Fruit fly (Drosophila melanogaster) whole organism, embryonic: Measurements from ENCODE around the gene Mst77F.
A peak's percentile ranks its signal among the peaks of the same experiment; 100 is the strongest.

Source experiments
- BEAF-32 ChIP-seq: fragments of 200-800 bp; sonication (Bioruptor generic); optimal IDR thresholded peaks from 3 replicates; lab custom pipeline; 2017; ENCODE audit warnings: missing biosample characterization, missing genetic modification characterization, mild to moderate bottlenecking, moderate library complexity, missing genetic modification reagents
- CG10267 ChIP-seq: fragments of 200-800 bp; sonication (Bioruptor generic); optimal IDR thresholded peaks from 2 replicates; lab custom pipeline; 2018; ENCODE audit warnings: missing biosample characterization, mild to moderate bottlenecking, missing genetic modification characterization, moderate library complexity
- CG10979 ChIP-seq: fragments of 200-800 bp; sonication (Bioruptor generic); optimal IDR thresholded peaks from 2 replicates; lab custom pipeline; 2018; ENCODE audit warnings: missing biosample characterization, mild to moderate bottlenecking, missing genetic modification characterization, moderate library complexity
- CG12659 ChIP-seq: fragments of 200-800 bp; sonication (Bioruptor generic); optimal IDR thresholded peaks from 3 replicates; lab custom pipeline; 2017; ENCODE audit warnings: mild to moderate bottlenecking, missing biosample characterization, missing genetic modification reagents, missing genetic modification characterization
- CG12769 ChIP-seq: fragments of 200-800 bp; sonication (Bioruptor generic); optimal IDR thresholded peaks from 2 replicates; lab custom pipeline; 2019; ENCODE audit warnings: missing biosample characterization, mild to moderate bottlenecking, missing genetic modification characterization, moderate library complexity
- CG13287 ChIP-seq: fragments of 200-800 bp; sonication (Bioruptor generic); IDR thresholded peaks from 2 replicates; pipeline ENCODE4 v1.3.6; 2022; ENCODE audit warnings: missing biosample characterization, missing genetic modification characterization; ENCODE audit not compliant: partially characterized antibody
- CG13424 ChIP-seq: fragments of 200-800 bp; sonication (Bioruptor generic); optimal IDR thresholded peaks from 2 replicates; lab custom pipeline; 2019; ENCODE audit warnings: missing biosample characterization, mild to moderate bottlenecking, missing genetic modification characterization, moderate library complexity
- CG13894 ChIP-seq: fragments of 200-800 bp; sonication (Bioruptor generic); optimal IDR thresholded peaks from 3 replicates; lab custom pipeline; 2018; ENCODE audit warnings: missing biosample characterization, mild to moderate bottlenecking, missing genetic modification characterization, moderate library complexity
- CG14710 ChIP-seq: fragments of 200-800 bp; sonication (Bioruptor generic); optimal IDR thresholded peaks from 3 replicates; lab custom pipeline; 2019; ENCODE audit warnings: missing biosample characterization, mild to moderate bottlenecking, missing genetic modification characterization, moderate library complexity
- CG1603 ChIP-seq: fragments of 200-800 bp; sonication (Bioruptor generic); optimal IDR thresholded peaks from 2 replicates; lab custom pipeline; 2019; ENCODE audit warnings: missing biosample characterization, mild to moderate bottlenecking, missing genetic modification characterization, moderate library complexity
- CG17912 ChIP-seq: fragments of 200-800 bp; sonication (Bioruptor generic); optimal IDR thresholded peaks from 2 replicates; lab custom pipeline; 2018; ENCODE audit warnings: missing biosample characterization, mild to moderate bottlenecking, missing genetic modification characterization
- CG30020 ChIP-seq: fragments of 200-800 bp; optimal IDR thresholded peaks from 2 replicates; lab custom pipeline; 2019; ENCODE audit warnings: missing biosample characterization, mild to moderate bottlenecking, missing genetic modification characterization, moderate library complexity
- CG30403 ChIP-seq: fragments of 200-800 bp; sonication (Bioruptor generic); optimal IDR thresholded peaks from 3 replicates; lab custom pipeline; 2016; ENCODE audit warnings: missing biosample characterization, missing genetic modification characterization
- CG3281 ChIP-seq: fragments of 200-800 bp; sonication (Bioruptor generic); optimal IDR thresholded peaks from 3 replicates; lab custom pipeline; 2017; ENCODE audit warnings: missing biosample characterization, mild to moderate bottlenecking, missing genetic modification characterization
- CG34376 ChIP-seq: fragments of 200-800 bp; sonication (Bioruptor generic); optimal IDR thresholded peaks from 2 replicates; lab custom pipeline; 2018; ENCODE audit warnings: missing biosample characterization, mild to moderate bottlenecking, missing genetic modification characterization
- CG4617 ChIP-seq: fragments of 200-800 bp; sonication (Bioruptor generic); optimal IDR thresholded peaks from 3 replicates; lab custom pipeline; 2016; ENCODE audit warnings: missing biosample characterization, missing genetic modification characterization, borderline replicate concordance
- CG6254 ChIP-seq: fragments of 200-800 bp; sonication (Bioruptor generic); optimal IDR thresholded peaks from 3 replicates; lab custom pipeline; 2017; ENCODE audit warnings: mild to moderate bottlenecking, missing biosample characterization, missing genetic modification reagents, missing genetic modification characterization
- CG6689 ChIP-seq: fragments of 200-800 bp; sonication (Bioruptor generic); IDR thresholded peaks from 2 replicates; pipeline ENCODE4 v1.3.6; 2022; ENCODE audit warnings: missing biosample characterization, missing genetic modification characterization
- CG8388 ChIP-seq: fragments of 200-800 bp; sonication (Bioruptor generic); optimal IDR thresholded peaks from 2 replicates; lab custom pipeline; 2019; ENCODE audit warnings: missing biosample characterization, mild to moderate bottlenecking, missing genetic modification characterization, moderate library complexity
- CG8944 ChIP-seq: fragments of 200-800 bp; sonication (Bioruptor generic); optimal IDR thresholded peaks from 3 replicates; lab custom pipeline; 2016; ENCODE audit warnings: missing biosample characterization, missing genetic modification characterization
- CG9932 ChIP-seq: fragments of 200-800 bp; sonication (Bioruptor generic); IDR thresholded peaks from 2 replicates; pipeline ENCODE4 v1.3.6; 2022; ENCODE audit warnings: missing biosample characterization, missing genetic modification characterization
- CTCF ChIP-seq: fragments of 200-800 bp; sonication (Bioruptor generic); optimal IDR thresholded peaks from 2 replicates; lab custom pipeline; 2017; ENCODE audit warnings: missing biosample characterization, mild to moderate bottlenecking, missing genetic modification characterization, moderate library complexity
- Doc2 ChIP-seq: fragments of 200-800 bp; sonication (Bioruptor generic); IDR thresholded peaks from 2 replicates; pipeline ENCODE4 v1.3.6; 2022; ENCODE audit warnings: missing biosample characterization, missing genetic modification characterization
- Doc3 ChIP-seq: fragments of 200-800 bp; sonication (Bioruptor generic); IDR thresholded peaks from 3 replicates; pipeline ENCODE4 v1.3.6; 2022; ENCODE audit warnings: missing biosample characterization, missing genetic modification characterization; ENCODE audit not compliant: partially characterized antibody
- Dp ChIP-seq: fragments of 200-800 bp; sonication (Bioruptor generic); optimal IDR thresholded peaks from 2 replicates; lab custom pipeline; 2018; ENCODE audit warnings: missing biosample characterization, mild to moderate bottlenecking, missing genetic modification characterization, moderate library complexity
- Ets97D ChIP-seq: fragments of 200-800 bp; sonication (Bioruptor generic); optimal IDR thresholded peaks from 3 replicates; lab custom pipeline; 2016; ENCODE audit warnings: missing biosample characterization, missing genetic modification characterization
- HmgZ ChIP-seq: fragments of 200-800 bp; sonication (Bioruptor generic); optimal IDR thresholded peaks from 2 replicates; lab custom pipeline; 2018; ENCODE audit warnings: missing biosample characterization, mild to moderate bottlenecking, missing genetic modification characterization
- MESR4 ChIP-seq: fragments of 200-800 bp; sonication (Bioruptor generic); optimal IDR thresholded peaks from 2 replicates; lab custom pipeline; 2018; ENCODE audit warnings: missing biosample characterization, mild to moderate bottlenecking, missing genetic modification characterization, moderate library complexity
- Med ChIP-seq: fragments of 200-800 bp; sonication (Bioruptor generic); peaks from one replicate; lab custom pipeline; 2016; ENCODE audit warnings: missing biosample characterization, missing genetic modification characterization, mild to moderate bottlenecking, inconsistent platforms, moderate library complexity
- Mrtf ChIP-seq: fragments of 200-800 bp; sonication (Bioruptor generic); IDR thresholded peaks from 3 replicates; pipeline ENCODE4 v1.3.6; 2022; ENCODE audit warnings: missing biosample characterization, missing genetic modification characterization
- Neu2 ChIP-seq: fragments of 200-800 bp; sonication (Bioruptor generic); optimal IDR thresholded peaks from 3 replicates; lab custom pipeline; 2016; ENCODE audit warnings: missing biosample characterization, missing genetic modification characterization, borderline replicate concordance
- Nf-YA ChIP-seq: fragments of 200-800 bp; sonication (Bioruptor generic); IDR thresholded peaks from 2 replicates; pipeline ENCODE4 v1.3.6; 2022; ENCODE audit warnings: missing biosample characterization, missing genetic modification characterization
- Nf-YC ChIP-seq: fragments of 200-800 bp; optimal IDR thresholded peaks from 3 replicates; lab custom pipeline; 2019; ENCODE audit warnings: missing biosample characterization, mild to moderate bottlenecking, missing genetic modification characterization, moderate library complexity
- Opbp ChIP-seq: fragments of 200-800 bp; sonication (Bioruptor generic); IDR thresholded peaks from 3 replicates; pipeline ENCODE4 v1.3.6; 2022; ENCODE audit warnings: missing biosample characterization, missing genetic modification characterization; ENCODE audit not compliant: partially characterized antibody
- Trl ChIP-seq, 3 experiments: fragments of >200 bp in 2 of 3; fragments of 200-800 bp in 1 of 3; sonication (Bioruptor generic) in 1 of 3; optimal IDR thresholded peaks; 2 replicates in 1 of 3; 3 replicates in 2 of 3; lab custom pipeline; 2016 to 2017; ENCODE audit warnings: missing biosample characterization in 1 of 3, missing genetic modification characterization in 1 of 3
- YL-1 ChIP-seq: fragments of 200-800 bp; sonication (Bioruptor generic); optimal IDR thresholded peaks from 3 replicates; lab custom pipeline; 2017; ENCODE audit warnings: missing biosample characterization, mild to moderate bottlenecking, missing genetic modification characterization
- bigmax ChIP-seq: fragments of 200-800 bp; sonication (Bioruptor generic); optimal IDR thresholded peaks from 2 replicates; lab custom pipeline; 2018; ENCODE audit warnings: missing biosample characterization, mild to moderate bottlenecking, missing genetic modification characterization
- exex ChIP-seq: fragments of 200-800 bp; sonication (Bioruptor generic); optimal IDR thresholded peaks from 4 replicates; lab custom pipeline; 2018; ENCODE audit warnings: missing biosample characterization, mild to moderate bottlenecking, missing genetic modification characterization, moderate library complexity
- gfzf ChIP-seq: fragments of 200-800 bp; sonication (Bioruptor generic); optimal IDR thresholded peaks from 2 replicates; lab custom pipeline; 2016; ENCODE audit warnings: missing biosample characterization, mild to moderate bottlenecking, missing genetic modification characterization, moderate library complexity
- hbn ChIP-seq: fragments of 200-800 bp; sonication (Bioruptor generic); IDR thresholded peaks from 2 replicates; pipeline ENCODE4 v1.3.6; 2022; ENCODE audit warnings: missing biosample characterization, missing genetic modification characterization; ENCODE audit not compliant: partially characterized antibody
- lbe ChIP-seq: fragments of 200-800 bp; sonication (Bioruptor generic); optimal IDR thresholded peaks from 2 replicates; lab custom pipeline; 2016; ENCODE audit warnings: missing biosample characterization, mild to moderate bottlenecking, missing genetic modification characterization
- phol ChIP-seq: fragments of 200-800 bp; sonication (Bioruptor generic); optimal IDR thresholded peaks from 3 replicates; lab custom pipeline; 2018; ENCODE audit warnings: missing biosample characterization, mild to moderate bottlenecking, missing genetic modification characterization, moderate library complexity
- pzg ChIP-seq: fragments of 200-800 bp; sonication (Bioruptor generic); optimal IDR thresholded peaks from 3 replicates; lab custom pipeline; 2018; ENCODE audit warnings: missing biosample characterization, mild to moderate bottlenecking, missing genetic modification characterization, moderate library complexity
- row ChIP-seq: fragments of 200-800 bp; sonication (Bioruptor generic); IDR thresholded peaks from 3 replicates; pipeline ENCODE4 v1.3.6; 2022; ENCODE audit warnings: missing biosample characterization, missing genetic modification characterization
- trem ChIP-seq: fragments of 200-800 bp; optimal IDR thresholded peaks from 3 replicates; lab custom pipeline; 2019; ENCODE audit warnings: missing biosample characterization, mild to moderate bottlenecking, missing genetic modification characterization, moderate library complexity
- zen ChIP-seq: fragments of 200-800 bp; sonication (Bioruptor generic); optimal IDR thresholded peaks from 3 replicates; lab custom pipeline; 2018; ENCODE audit warnings: missing biosample characterization, mild to moderate bottlenecking, missing genetic modification characterization, moderate library complexity

Gene Mst77F

DNA sequence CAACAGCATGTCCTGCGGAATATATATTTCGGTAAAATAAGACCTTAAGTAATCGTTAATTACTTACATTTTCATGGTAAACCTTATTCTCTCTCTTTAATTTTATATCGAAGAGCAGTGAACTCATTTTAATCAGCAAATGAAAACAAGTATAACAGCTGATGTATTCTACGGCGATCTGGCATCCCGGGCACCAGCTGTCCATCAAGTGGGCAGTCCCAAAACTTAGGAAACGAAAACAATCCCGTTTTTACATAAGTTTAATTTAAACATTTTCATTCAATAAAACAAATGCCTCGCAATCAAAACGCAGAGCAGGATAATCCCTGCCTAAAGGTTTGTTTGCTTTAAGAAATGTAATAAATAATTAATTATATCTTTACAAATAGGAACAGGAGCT, 48.5 kb downstream of the Mst77F start, which contains the start of the genes CG4074 and CG4186 (continued):
- peak; percentile 5 for TF ChIP-seq CG13424
- TF ChIP-seq hbn (GFP tag; lab: Robert Waterston, UW) = peak; percentile 45; the same call in 1 of the 2 replicates
- TF ChIP-seq CG12659 (GFP tag; lab: Kevin White, UChicago) = peak; percentile 43
- no peak for TF ChIP-seq Opbp
- TF ChIP-seq CG8388 (GFP tag; lab: Kevin White, UChicago) = no peak
- peak; percentile 17; the same call in 1 of the 3 replicates for TF ChIP-seq Doc3 (GFP tag; lab: Robert Waterston, UW)
- TF ChIP-seq Trl (optimal IDR thresholded peaks at IDR 0.05; lab: Kevin White, UChicago) = peak in 1 of 2 experiments; percentile 9
- no peak for TF ChIP-seq Trl (GFP tag; optimal IDR thresholded peaks at IDR 0.05; lab: Kevin White, UChicago)
- peak; percentile 68 for TF ChIP-seq Ets97D (GFP tag; lab: Kevin White, UChicago)
- TF ChIP-seq Mrtf (GFP tag; lab: Robert Waterston, UW) = no peak
- no peak for TF ChIP-seq CG6689 (GFP tag; lab: Robert Waterston, UW)
- TF ChIP-seq CG30403 (GFP tag; lab: Kevin White, UChicago) = no peak
- no peak for TF ChIP-seq Nf-YA (GFP tag; lab: Robert Waterston, UW)
- peak; percentile 9 for TF ChIP-seq CG34376 (GFP tag; lab: Kevin White, UChicago)
- peak; percentile 9 for TF ChIP-seq CG6254 (GFP tag; lab: Kevin White, UChicago)
- no peak for TF ChIP-seq bigmax (GFP tag; lab: Kevin White, UChicago)
- TF ChIP-seq Neu2 (GFP tag; lab: Kevin White, UChicago) = no peak
- TF ChIP-seq HmgZ (tag; lab: Kevin White, UChicago) = peak; percentile 25
- no peak for TF ChIP-seq CG9932 (GFP tag; lab: Robert Waterston, UW)
- peak; percentile 17 for TF ChIP-seq CG30020 (tag; lab: Kevin White, UChicago)
- peak; percentile 14 for TF ChIP-seq CTCF (GFP tag; lab: Kevin White, UChicago)
- TF ChIP-seq CG3281 (GFP tag; lab: Kevin White, UChicago) = peak; percentile 28
- peak; percentile 37 for TF ChIP-seq BEAF-32 (GFP tag; lab: Kevin White, UChicago)
- TF ChIP-seq trem (tag; lab: Kevin White, UChicago) = peak; percentile 99
- TF ChIP-seq gfzf = no peak
- TF ChIP-seq CG8944 (GFP tag; lab: Kevin White, UChicago) = no peak
- TF ChIP-seq phol (tag; lab: Kevin White, UChicago) = peak; percentile 42
- TF ChIP-seq lbe (GFP tag; lab: Kevin White, UChicago) = peak; percentile 22
- peak; percentile 65 for TF ChIP-seq pzg
- no peak for TF ChIP-seq CG17912
- peak; percentile 40 for TF ChIP-seq exex (tag; lab: Kevin White, UChicago)
- TF ChIP-seq CG4617 (GFP tag; lab: Kevin White, UChicago) = peak; percentile 37
- TF ChIP-seq Med = peak; percentile 60
- peak; percentile 62 for TF ChIP-seq CG1603 (tag; lab: Kevin White, UChicago)
- peak; percentile 30 for TF ChIP-seq CG10267 (tag; lab: Kevin White, UChicago)
- peak; percentile 59 for TF ChIP-seq MESR4
- peak; percentile 4 for TF ChIP-seq CG10979 (tag; lab: Kevin White, UChicago)
- peak; percentile 62 for TF ChIP-seq CG13287 (GFP tag; lab: Robert Waterston, UW)
- TF ChIP-seq Doc2 = no peak
- TF ChIP-seq CG12769 (tag; lab: Kevin White, UChicago) = peak; percentile 51
- peak; percentile 17 for TF ChIP-seq zen (tag; lab: Kevin White, UChicago)
- TF ChIP-seq CG13894 (tag; lab: Kevin White, UChicago) = no peak
- TF ChIP-seq Nf-YC (tag; lab: Kevin White, UChicago) = peak; percentile 77
- peak; percentile 27 for TF ChIP-seq CG14710 (tag; lab: Kevin White, UChicago)
- TF ChIP-seq Dp (GFP tag; lab: Kevin White, UChicago) = peak; percentile 28
- peak; percentile 32; the same call in 1 of the 3 replicates for TF ChIP-seq row
- TF ChIP-seq YL-1 (GFP tag; lab: Kevin White, UChicago) = peak; percentile 82
